Worm (Caenorhabditis elegans) whole organism, L4/young adult: ENCODE data around the gene F55G7.1.

Experiments
- dao-5 ChIP-seq: sonication (generic microtip); optimal IDR thresholded peaks from 2 replicates; lab custom pipeline; 2016; ENCODE audit warnings: missing genotype, missing genetic modification characterization, moderate library complexity, missing compliant biosample characterization
- him-1 ChIP-seq: sonication (generic microtip); optimal IDR thresholded peaks from 2 replicates; lab custom pipeline; 2016; ENCODE audit warnings: missing genotype, missing genetic modification reagents, missing genetic modification characterization, missing compliant biosample characterization

ce11 chrX:11968024-11968598, 43.9 kb downstream of the F55G7.1 start:
- TF ChIP-seq him-1 (tag; lab: Kevin White, UChicago): no peak
- no peak for TF ChIP-seq dao-5 (tag; lab: Kevin White, UChicago)
